Worm (Caenorhabditis elegans) whole organism, L4 larva: Measurements from ENCODE around the gene fbxa-143.
A peak's percentile ranks its signal among the peaks of the same experiment; 100 is the strongest.

Experiments used
- F37D6.2 ChIP-seq: sonication (generic microtip); optimal IDR thresholded peaks from 2 replicates; lab custom pipeline; 2016; ENCODE audit warnings: mild to moderate bottlenecking, missing genetic modification characterization, missing compliant biosample characterization
- T26A8.4 ChIP-seq: fragments of 200-800 bp; sonication (Bioruptor generic); IDR thresholded peaks from 2 replicates; pipeline ENCODE4 v1.3.6; 2022; ENCODE audit warnings: missing genetic modification characterization, missing compliant biosample characterization
- Y75B8A.6 ChIP-seq: fragments of 200-800 bp; sonication (Bioruptor generic); IDR thresholded peaks from 2 replicates; pipeline ENCODE4 v1.3.6; 2022; ENCODE audit warnings: missing genetic modification reagents, missing genetic modification characterization, missing compliant biosample characterization
- ZK337.2 ChIP-seq: fragments of 200-800 bp; sonication (Bioruptor generic); IDR thresholded peaks from 2 replicates; pipeline ENCODE4 v1.3.6; 2022; ENCODE audit warnings: missing genetic modification reagents, missing genetic modification characterization, missing compliant biosample characterization
- ZK546.5 ChIP-seq, 2 experiments: sonication (generic microtip); optimal IDR thresholded peaks; 2 replicates each; lab custom pipeline; 2017; ENCODE audit warnings: missing biosample characterization in 2 of 2, missing genetic modification characterization in 2 of 2
- aha-1 ChIP-seq: fragments of 150-350 bp; peaks from one replicate; lab custom pipeline; 2014; ENCODE audit warnings: missing biosample characterization, missing genetic modification characterization
- ama-1 ChIP-seq: fragments of 150-350 bp; optimal IDR thresholded peaks from 2 replicates; lab custom pipeline; 2014; ENCODE audit warnings: inconsistent platforms, mixed read lengths
- arid-1 ChIP-seq: fragments of 200-800 bp; sonication (Bioruptor generic); conservative IDR thresholded peaks from 2 replicates; pipeline ENCODE4 v1.3.6; 2022; ENCODE audit warnings: missing genetic modification reagents, missing genetic modification characterization, missing compliant biosample characterization
- ceh-28 ChIP-seq: fragments of 150-350 bp; optimal IDR thresholded peaks from 2 replicates; lab custom pipeline; 2014; ENCODE audit warnings: missing biosample characterization, missing genetic modification reagents, missing genetic modification characterization
- ceh-32 ChIP-seq: sonication (generic microtip); optimal IDR thresholded peaks from 2 replicates; lab custom pipeline; 2016; ENCODE audit warnings: mild to moderate bottlenecking, missing genetic modification characterization, missing compliant biosample characterization; ENCODE audit not compliant: poor library complexity
- ceh-62 ChIP-seq: sonication (generic microtip); optimal IDR thresholded peaks from 2 replicates; lab custom pipeline; 2017; ENCODE audit warnings: missing biosample characterization, missing genetic modification characterization
- ceh-82 ChIP-seq: sonication (generic microtip); optimal IDR thresholded peaks from 2 replicates; lab custom pipeline; 2017; ENCODE audit warnings: missing biosample characterization, missing genetic modification characterization
- ctbp-1 ChIP-seq: fragments of 200-800 bp; sonication (Bioruptor generic); IDR thresholded peaks from 2 replicates; pipeline ENCODE4 v1.3.6; 2022; ENCODE audit warnings: missing genetic modification reagents, missing genetic modification characterization, missing compliant biosample characterization
- daf-19 ChIP-seq: fragments of 200-800 bp; sonication (Bioruptor generic); conservative IDR thresholded peaks from 2 replicates; pipeline ENCODE4 v1.3.6; 2022; ENCODE audit warnings: missing genetic modification characterization, missing compliant biosample characterization
- daf-8 ChIP-seq: fragments of 200-800 bp; sonication (Bioruptor generic); IDR thresholded peaks from 2 replicates; pipeline ENCODE4 v1.3.6; 2022; ENCODE audit warnings: missing genetic modification characterization, missing compliant biosample characterization
- dmd-9 ChIP-seq: fragments of 200-800 bp; sonication (Bioruptor generic); IDR thresholded peaks from 2 replicates; pipeline ENCODE4 v1.3.6; 2022; ENCODE audit warnings: missing genetic modification reagents, missing genetic modification characterization, missing compliant biosample characterization
- dpl-1 ChIP-seq: fragments of 150-350 bp; optimal IDR thresholded peaks from 2 replicates; lab custom pipeline; 2014; ENCODE audit warnings: missing biosample characterization, missing genetic modification reagents, missing genetic modification characterization
- dve-1 ChIP-seq: sonication (generic microtip); optimal IDR thresholded peaks from 2 replicates; lab custom pipeline; 2017; ENCODE audit warnings: antibody characterized with exemption, mild to moderate bottlenecking, missing genetic modification characterization, missing compliant biosample characterization; ENCODE audit not compliant: insufficient read depth
- fos-1 ChIP-seq: fragments of 150-350 bp; optimal IDR thresholded peaks from 2 replicates; lab custom pipeline; 2014; ENCODE audit warnings: missing biosample characterization, missing genetic modification characterization
- hif-1 ChIP-seq, 2 experiments: sonication (generic microtip); optimal IDR thresholded peaks; 2 replicates each; lab custom pipeline; 2016 to 2017; ENCODE audit warnings: missing compliant biosample characterization in 2 of 2, missing genetic modification characterization in 2 of 2, missing genetic modification reagents in 2 of 2, missing genotype in 2 of 2, mild to moderate bottlenecking in 1 of 2
- lin-1 ChIP-seq: fragments of 200-800 bp; sonication (Bioruptor generic); IDR thresholded peaks from 2 replicates; pipeline ENCODE4 v1.3.6; 2022; ENCODE audit warnings: missing genetic modification reagents, missing genetic modification characterization, missing compliant biosample characterization
- lin-29 ChIP-seq: fragments of 200-800 bp; sonication (Bioruptor generic); IDR thresholded peaks from 2 replicates; pipeline ENCODE4 v1.3.6; 2022; ENCODE audit warnings: missing genetic modification reagents, missing genetic modification characterization, missing compliant biosample characterization
- lin-38 ChIP-seq: fragments of 200-800 bp; sonication (Bioruptor generic); IDR thresholded peaks from 2 replicates; pipeline ENCODE4 v1.3.6; 2022; ENCODE audit warnings: missing genetic modification reagents, missing genetic modification characterization, missing compliant biosample characterization
- lin-39 ChIP-seq: fragments of 150-350 bp; optimal IDR thresholded peaks from 2 replicates; lab custom pipeline; 2014; ENCODE audit warnings: missing biosample characterization, missing genetic modification reagents, missing genetic modification characterization
- madf-9 ChIP-seq: fragments of 200-800 bp; sonication (Bioruptor generic); conservative IDR thresholded peaks from 2 replicates; pipeline ENCODE4 v1.3.6; 2022; ENCODE audit warnings: missing genetic modification reagents, missing genetic modification characterization, missing compliant biosample characterization
- mep-1 ChIP-seq: fragments of 150-350 bp; sonication (generic microtip); optimal IDR thresholded peaks from 3 replicates; lab custom pipeline; 2014; ENCODE audit warnings: missing biosample characterization, missing genetic modification characterization
- mxl-2 ChIP-seq: fragments of 200-800 bp; sonication (Bioruptor generic); conservative IDR thresholded peaks from 2 replicates; pipeline ENCODE4 v1.3.6; 2022; ENCODE audit warnings: missing genetic modification reagents, missing genetic modification characterization, missing compliant biosample characterization
- mxl-3 ChIP-seq: fragments of 200-800 bp; sonication (Bioruptor generic); optimal IDR thresholded peaks from 2 replicates; lab custom pipeline; 2018; ENCODE audit warnings: mild to moderate bottlenecking, missing genetic modification characterization, missing compliant biosample characterization
- nhr-10 ChIP-seq: fragments of 150-350 bp; optimal IDR thresholded peaks from 2 replicates; lab custom pipeline; 2014; ENCODE audit warnings: missing biosample characterization, missing genetic modification characterization
- nhr-102 ChIP-seq: sonication (generic microtip); optimal IDR thresholded peaks from 2 replicates; lab custom pipeline; 2016; ENCODE audit warnings: mild to moderate bottlenecking, missing genetic modification characterization, moderate library complexity, missing compliant biosample characterization
- nhr-237 ChIP-seq: sonication (generic microtip); optimal IDR thresholded peaks from 2 replicates; lab custom pipeline; 2017; ENCODE audit warnings: missing biosample characterization, missing genetic modification characterization
- nhr-25 ChIP-seq: sonication (generic microtip); optimal IDR thresholded peaks from 2 replicates; lab custom pipeline; 2017; ENCODE audit warnings: missing genetic modification characterization, mild to moderate bottlenecking, missing compliant biosample characterization, antibody characterized with exemption, moderate library complexity, borderline replicate concordance; ENCODE audit not compliant: insufficient read depth
- nhr-28 ChIP-seq: fragments of 150-350 bp; optimal IDR thresholded peaks from 2 replicates; lab custom pipeline; 2014; ENCODE audit warnings: missing biosample characterization, missing genetic modification characterization
- nhr-41 ChIP-seq: fragments of 200-800 bp; sonication (Bioruptor generic); IDR thresholded peaks from 2 replicates; pipeline ENCODE4 v1.3.6; 2022; ENCODE audit warnings: missing genetic modification reagents, missing genetic modification characterization, missing compliant biosample characterization
- nhr-42 ChIP-seq: fragments of 200-800 bp; sonication (Bioruptor generic); IDR thresholded peaks from 2 replicates; pipeline ENCODE4 v1.3.6; 2022; ENCODE audit warnings: missing genetic modification characterization, missing compliant biosample characterization
- nhr-48 ChIP-seq: sonication (generic microtip); optimal IDR thresholded peaks from 2 replicates; lab custom pipeline; 2016; ENCODE audit warnings: mild to moderate bottlenecking, missing genetic modification characterization, missing compliant biosample characterization
- nhr-6 ChIP-seq: fragments of 150-350 bp; optimal IDR thresholded peaks from 2 replicates; lab custom pipeline; 2014; ENCODE audit warnings: missing biosample characterization, missing genetic modification characterization
- nhr-77 ChIP-seq: fragments of 150-350 bp; optimal IDR thresholded peaks from 2 replicates; lab custom pipeline; 2014; ENCODE audit warnings: missing biosample characterization, missing genetic modification characterization
- pha-4 ChIP-seq, 2 experiments: fragments of 150-350 bp in 1 of 2; fragments of 200-800 bp in 1 of 2; sonication (Bioruptor generic) in 1 of 2; IDR thresholded peaks in 1 of 2; optimal IDR thresholded peaks in 1 of 2; 2 replicates each; pipeline versions ENCODE4 v1.3.6 to Lab custom; 2014 to 2022; ENCODE audit warnings: missing genetic modification characterization in 2 of 2, missing genetic modification reagents in 2 of 2, missing biosample characterization in 1 of 2, missing compliant biosample characterization in 1 of 2
- pqm-1 ChIP-seq: sonication (generic microtip); optimal IDR thresholded peaks from 2 replicates; lab custom pipeline; 2017; ENCODE audit warnings: missing biosample characterization, missing genetic modification characterization
- skn-1 ChIP-seq: fragments of 150-350 bp; optimal IDR thresholded peaks from 2 replicates; lab custom pipeline; 2014; ENCODE audit warnings: missing biosample characterization, missing genetic modification characterization
- snpc-1.2 ChIP-seq: fragments of 200-800 bp; sonication (Bioruptor generic); IDR thresholded peaks from 2 replicates; pipeline ENCODE4 v1.3.6; 2022; ENCODE audit warnings: missing genetic modification reagents, missing genetic modification characterization, missing compliant biosample characterization
- spr-1 ChIP-seq: sonication (generic microtip); optimal IDR thresholded peaks from 2 replicates; lab custom pipeline; 2016; ENCODE audit warnings: mild to moderate bottlenecking, missing genetic modification characterization, missing compliant biosample characterization
- spr-3 ChIP-seq: fragments of 200-800 bp; sonication (Bioruptor generic); optimal IDR thresholded peaks from 2 replicates; lab custom pipeline; 2018; ENCODE audit warnings: mild to moderate bottlenecking, missing genetic modification characterization, missing compliant biosample characterization
- unc-130 ChIP-seq: sonication (generic microtip); optimal IDR thresholded peaks from 2 replicates; lab custom pipeline; 2016; ENCODE audit warnings: missing genetic modification reagents, missing genetic modification characterization, missing compliant biosample characterization
- vab-7 ChIP-seq: fragments of 200-800 bp; sonication (Bioruptor generic); IDR thresholded peaks from 2 replicates; pipeline ENCODE4 v1.3.6; 2022; ENCODE audit warnings: missing genetic modification reagents, missing genetic modification characterization, missing compliant biosample characterization
- zfp-3 ChIP-seq: fragments of 200-800 bp; sonication (Bioruptor generic); conservative IDR thresholded peaks from 2 replicates; pipeline ENCODE4 v1.3.6; 2022; ENCODE audit warnings: missing genetic modification reagents, missing genetic modification characterization, missing compliant biosample characterization
- ztf-7 ChIP-seq: fragments of 150-350 bp; optimal IDR thresholded peaks from 2 replicates; lab custom pipeline; 2014; ENCODE audit warnings: missing biosample characterization, missing genetic modification characterization

fbxa-143 gene

DNA sequence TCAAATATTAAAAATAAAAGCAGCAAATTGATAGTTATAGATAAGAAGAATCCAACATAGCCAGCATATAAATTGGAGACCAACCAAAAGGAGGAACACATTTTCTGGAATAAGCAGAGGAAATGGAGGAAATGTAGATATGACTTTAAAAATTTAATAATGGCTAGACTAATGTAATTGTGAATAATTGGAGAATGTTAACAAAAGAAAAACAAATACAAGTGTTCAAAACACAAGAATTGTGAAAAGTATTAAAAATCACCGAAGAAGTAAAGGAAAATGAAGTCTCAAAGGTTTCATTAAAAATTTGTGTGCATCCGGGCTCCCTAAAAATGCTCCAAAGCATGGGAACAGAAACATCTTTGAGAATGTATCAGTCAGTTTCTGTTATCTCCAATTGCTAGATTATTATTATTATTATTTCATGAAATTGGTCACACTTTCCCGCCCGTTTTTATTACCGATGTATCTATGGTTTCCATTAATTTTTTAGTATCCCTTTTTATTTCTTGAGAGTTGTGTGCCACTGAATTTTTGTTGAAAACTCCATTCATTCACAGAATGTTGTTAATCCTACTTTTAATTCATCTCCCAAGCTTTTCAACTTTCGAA lies 34.9 kb upstream of the fbxa-143 start, which contains the start of the genes str-109 and F10A3.11:
Gene str-109 (minus strand): TSS at position 101 of the 612 bp plus-strand sequence.
Gene F10A3.11 (plus strand): TSS at position 562 of the 612 bp plus-strand sequence.
- TF ChIP-seq nhr-48 (tag; lab: Kevin White, UChicago) (no peak), ceh-32 (tag; lab: Kevin White, UChicago) (no peak), T26A8.4 (GFP tag; lab: Robert Waterston, UW) (no peak), dpl-1 (GFP tag; lab: Kevin White, UChicago) (no peak), ceh-62 (no peak), ceh-28 (no peak), madf-9 (GFP tag; lab: Robert Waterston, UW) (no peak), nhr-41 (GFP tag; lab: Robert Waterston, UW) (no peak)

DNA sequence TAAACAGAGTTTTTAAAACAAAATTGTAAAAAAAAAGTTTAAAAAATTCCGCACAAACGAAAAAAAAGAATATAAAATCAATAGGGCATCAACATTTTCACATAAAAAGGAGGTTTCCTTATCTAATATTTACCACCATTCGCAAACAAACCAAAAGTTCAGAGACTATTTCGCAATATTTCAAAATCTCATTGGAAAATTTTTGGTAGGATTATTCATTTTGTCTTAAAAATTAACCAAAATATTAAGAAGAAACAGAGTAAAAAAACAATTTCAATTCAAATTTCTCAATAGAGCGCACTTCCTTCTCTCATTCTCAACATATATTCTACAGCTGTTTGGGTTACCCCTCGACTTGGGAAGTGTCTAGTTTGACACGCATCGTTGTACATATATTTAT lies 32.8 kb upstream of the fbxa-143 start:
- no peak for TF ChIP-seq ZK337.2
- TF ChIP-seq zfp-3: no peak
- TF ChIP-seq ceh-28: no peak
- no peak for TF ChIP-seq ZK546.5 (tag; optimal IDR thresholded peaks at IDR 0.05; lab: Kevin White, UChicago)
- peak; percentile 46 for TF ChIP-seq aha-1 (tag; lab: Kevin White, UChicago)
- TF ChIP-seq madf-9 (GFP tag; lab: Robert Waterston, UW): no peak
- TF ChIP-seq ceh-32 (tag; lab: Kevin White, UChicago): no peak
- no peak for TF ChIP-seq Y75B8A.6 (GFP tag; lab: Robert Waterston, UW)
- no peak for TF ChIP-seq lin-38 (GFP tag; lab: Robert Waterston, UW)
- no peak for TF ChIP-seq nhr-41 (GFP tag; lab: Robert Waterston, UW)
- TF ChIP-seq nhr-28 (tag; lab: Kevin White, UChicago): peak; percentile 37
- TF ChIP-seq snpc-1.2: no peak
- TF ChIP-seq nhr-10 (tag; lab: Kevin White, UChicago): no peak
- no peak for TF ChIP-seq lin-1 (GFP tag; lab: Robert Waterston, UW)
- TF ChIP-seq dmd-9 (GFP tag; lab: Robert Waterston, UW): no peak
- TF ChIP-seq nhr-42 (GFP tag; lab: Robert Waterston, UW): no peak
- TF ChIP-seq hif-1 (tag; optimal IDR thresholded peaks at IDR 0.05; lab: Kevin White, UChicago): no peak
- no peak for TF ChIP-seq ctbp-1 (GFP tag; lab: Robert Waterston, UW)
- no peak for TF ChIP-seq dve-1 (tag; lab: Kevin White, UChicago)
- TF ChIP-seq mxl-2 (GFP tag; lab: Robert Waterston, UW): no peak
- no peak for TF ChIP-seq arid-1 (GFP tag; lab: Robert Waterston, UW)
- TF ChIP-seq F37D6.2 (tag; lab: Kevin White, UChicago): no peak
- no peak for TF ChIP-seq daf-8
- TF ChIP-seq spr-1 (tag; lab: Kevin White, UChicago): no peak
- no peak for TF ChIP-seq nhr-25
- TF ChIP-seq ceh-82 (tag; lab: Kevin White, UChicago): no peak
- TF ChIP-seq lin-39: no peak
- peak; percentile 22 for TF ChIP-seq pqm-1 (tag; lab: Kevin White, UChicago)
- TF ChIP-seq ama-1: no peak
- no peak for TF ChIP-seq daf-19 (GFP tag; lab: Robert Waterston, UW)
- no peak for TF ChIP-seq ceh-62
- TF ChIP-seq nhr-102 (tag; lab: Kevin White, UChicago): no peak
- no peak for TF ChIP-seq T26A8.4 (GFP tag; lab: Robert Waterston, UW)
- no peak for TF ChIP-seq fos-1
- no peak for TF ChIP-seq nhr-237 (tag; lab: Kevin White, UChicago)
- no peak for TF ChIP-seq unc-130
- TF ChIP-seq lin-29: no peak
- peak; percentile 30 for TF ChIP-seq ztf-7
- no peak for TF ChIP-seq mxl-3 (GFP tag; lab: Kevin White, UChicago)
- peak; percentile 47 for TF ChIP-seq nhr-77 (tag; lab: Kevin White, UChicago)
- TF ChIP-seq spr-3 (GFP tag; lab: Kevin White, UChicago): no peak
- TF ChIP-seq nhr-6 (tag; lab: Kevin White, UChicago): no peak
- no peak for TF ChIP-seq pha-4 (GFP tag; IDR thresholded peaks at IDR 0.05; lab: Robert Waterston, UW)
- TF ChIP-seq pha-4 (tag; optimal IDR thresholded peaks at IDR 0.05; lab: Kevin White, UChicago): peak; percentile 19
- TF ChIP-seq vab-7 (GFP tag; lab: Robert Waterston, UW): no peak
- no peak for TF ChIP-seq skn-1 (tag; lab: Kevin White, UChicago)
- no peak for TF ChIP-seq mep-1 (tag; lab: Kevin White, UChicago)
